Worm (Caenorhabditis elegans): ENCODE results near the gene bus-17.

ce11 chrX:15768532-15768931, 2.4 kb upstream of the bus-17 start:
- TF ChIP-seq ces-1 (GFP tag; optimal IDR thresholded peaks at IDR 0.05), result no peak
- TF ChIP-seq snpc-1.2 (GFP tag; IDR thresholded peaks at IDR 0.05), result no peak
- TF ChIP-seq lin-13 (GFP tag; optimal IDR thresholded peaks at IDR 0.05), result no peak

Data from whole organism, L4 larva.